Fruit fly (Drosophila melanogaster) whole organism, adult: ENCODE measurements around the gene Bfc.
A peak's percentile ranks its signal among the peaks of the same experiment; 100 is the strongest.

Experiments used
- CG11617 ChIP-seq: fragments of 200-800 bp; sonication (Bioruptor generic); optimal IDR thresholded peaks from 2 replicates; lab custom pipeline; 2017; ENCODE audit warnings: mild to moderate bottlenecking, missing biosample characterization, missing genetic modification reagents, missing genetic modification characterization
- CG12768 ChIP-seq: fragments of 200-800 bp; sonication (Bioruptor generic); optimal IDR thresholded peaks from 2 replicates; lab custom pipeline; 2017; ENCODE audit warnings: missing biosample characterization, missing genetic modification characterization, mild to moderate bottlenecking, moderate library complexity, missing genetic modification reagents
- CG14711 ChIP-seq: fragments of 200-800 bp; sonication (Bioruptor generic); optimal IDR thresholded peaks from 2 replicates; lab custom pipeline; 2018; ENCODE audit warnings: missing biosample characterization, mild to moderate bottlenecking, missing genetic modification characterization, moderate library complexity
- CG1620 ChIP-seq: fragments of 200-800 bp; sonication (Bioruptor generic); optimal IDR thresholded peaks from 2 replicates; lab custom pipeline; 2016; ENCODE audit warnings: missing biosample characterization, missing genetic modification characterization
- CG33017 ChIP-seq: fragments of 200-800 bp; sonication (Bioruptor generic); optimal IDR thresholded peaks from 2 replicates; lab custom pipeline; 2018; ENCODE audit warnings: missing biosample characterization, mild to moderate bottlenecking, missing genetic modification characterization, moderate library complexity
- CG5204 ChIP-seq: fragments of 200-800 bp; sonication (Bioruptor generic); optimal IDR thresholded peaks from 2 replicates; lab custom pipeline; 2016; ENCODE audit warnings: missing biosample characterization, missing genetic modification characterization
- CG7045 ChIP-seq: fragments of 200-800 bp; sonication (Bioruptor generic); optimal IDR thresholded peaks from 2 replicates; lab custom pipeline; 2017; ENCODE audit warnings: missing biosample characterization, mild to moderate bottlenecking, missing genetic modification characterization
- CG7101 ChIP-seq: fragments of 200-800 bp; sonication (Bioruptor generic); optimal IDR thresholded peaks from 2 replicates; lab custom pipeline; 2018; ENCODE audit warnings: missing biosample characterization, mild to moderate bottlenecking, missing genetic modification characterization, moderate library complexity
- Clk ChIP-seq: fragments of 200-800 bp; sonication (Bioruptor generic); optimal IDR thresholded peaks from 2 replicates; lab custom pipeline; 2017; ENCODE audit warnings: missing biosample characterization, missing genetic modification characterization
- Crg-1 ChIP-seq: fragments of 200-800 bp; sonication (Bioruptor generic); optimal IDR thresholded peaks from 2 replicates; lab custom pipeline; 2016; ENCODE audit warnings: missing biosample characterization, missing genetic modification characterization
- Hr96 ChIP-seq: fragments of 200-800 bp; sonication (Bioruptor generic); optimal IDR thresholded peaks from 2 replicates; lab custom pipeline; 2016; ENCODE audit warnings: missing biosample characterization, missing genetic modification characterization
- Mnt ChIP-seq: fragments of 200-800 bp; sonication (Bioruptor generic); optimal IDR thresholded peaks from 2 replicates; lab custom pipeline; 2016; ENCODE audit warnings: missing biosample characterization, mild to moderate bottlenecking, missing genetic modification characterization
- bab1 ChIP-seq: fragments of 200-800 bp; sonication (Bioruptor generic); optimal IDR thresholded peaks from 3 replicates; lab custom pipeline; 2019; ENCODE audit warnings: missing biosample characterization, mild to moderate bottlenecking, missing genetic modification characterization, moderate library complexity
- cic ChIP-seq: fragments of 200-800 bp; sonication (Bioruptor generic); optimal IDR thresholded peaks from 2 replicates; lab custom pipeline; 2017; ENCODE audit warnings: missing biosample characterization, mild to moderate bottlenecking, missing genetic modification characterization, moderate library complexity
- cnc ChIP-seq, 2 experiments: fragments of >200 bp; optimal IDR thresholded peaks; 2 replicates each; lab custom pipeline; 2017
- kay ChIP-seq: fragments of 200-800 bp; sonication (Bioruptor generic); peaks from one replicate; lab custom pipeline; 2016; ENCODE audit warnings: missing biosample characterization, missing genetic modification characterization, borderline replicate concordance
- ovo ChIP-seq: fragments of 200-800 bp; sonication (Bioruptor generic); optimal IDR thresholded peaks from 2 replicates; lab custom pipeline; 2016; ENCODE audit warnings: missing biosample characterization, missing genetic modification characterization
- pad ChIP-seq: fragments of 200-800 bp; sonication (Bioruptor generic); optimal IDR thresholded peaks from 3 replicates; lab custom pipeline; 2017; ENCODE audit warnings: missing biosample characterization, missing genetic modification characterization, mild to moderate bottlenecking, moderate library complexity, missing genetic modification reagents
- tj ChIP-seq: fragments of 200-800 bp; sonication (Bioruptor generic); optimal IDR thresholded peaks from 3 replicates; lab custom pipeline; 2017; ENCODE audit warnings: missing biosample characterization, mild to moderate bottlenecking, missing genetic modification characterization, moderate library complexity
- toe ChIP-seq: fragments of 200-800 bp; sonication (Bioruptor generic); optimal IDR thresholded peaks from 2 replicates; lab custom pipeline; 2016; ENCODE audit warnings: missing biosample characterization, missing genetic modification characterization

The Bfc gene

dm6 chr3L:1247627-1248295 is 2.7 kb upstream of the Bfc start, which contains the start of the genes Psf1 and Sac1:
Psf1 (minus strand) TSS chr3L:1247677.
Sac1 (plus strand) TSS chr3L:1247817.
- TF ChIP-seq kay (GFP tag; lab: Kevin White, UChicago) = no peak
- TF ChIP-seq tj (GFP tag; lab: Kevin White, UChicago) = no peak
- TF ChIP-seq CG7101 (tag; lab: Kevin White, UChicago) = no peak
- no peak for TF ChIP-seq cnc (optimal IDR thresholded peaks at IDR 0.05; lab: Kevin White, UChicago)
- no peak for TF ChIP-seq pad
- TF ChIP-seq CG7045 (GFP tag; lab: Kevin White, UChicago) = peak; percentile 5
- peak; percentile 20 for TF ChIP-seq Mnt (GFP tag; lab: Kevin White, UChicago)
- TF ChIP-seq bab1 (GFP tag; lab: Kevin White, UChicago) = no peak
- TF ChIP-seq CG1620 (GFP tag; lab: Kevin White, UChicago) = peak; percentile 29
- peak; percentile 30 for TF ChIP-seq CG5204
- TF ChIP-seq ovo = no peak
- TF ChIP-seq CG33017 (tag; lab: Kevin White, UChicago) = no peak
- TF ChIP-seq Clk = no peak
- TF ChIP-seq CG12768 (GFP tag; lab: Kevin White, UChicago) = no peak
- no peak for TF ChIP-seq CG11617 (GFP tag; lab: Kevin White, UChicago)
- TF ChIP-seq cic (GFP tag; lab: Kevin White, UChicago) = no peak
- no peak for TF ChIP-seq Crg-1
- peak; percentile 49 for TF ChIP-seq toe (GFP tag; lab: Kevin White, UChicago)
- TF ChIP-seq Hr96 (GFP tag; lab: Kevin White, UChicago) = peak; percentile 55
- peak; percentile 19 for TF ChIP-seq CG14711

dm6 chr3L:1251712-1252111 is 1.2 kb downstream of the Bfc start, which contains the start of the genes CG9130 and CG9133:
CG9130 (plus strand) TSS chr3L:1252012.
CG9133 (plus strand) TSS chr3L:1252012.
- no peak for TF ChIP-seq Crg-1

dm6 chr3L:1256061-1256780 is 5.7 kb downstream of the Bfc start, which contains the start of gene tfc:
tfc (plus strand) TSS chr3L:1256449.
- TF ChIP-seq ovo = no peak
- TF ChIP-seq CG7045 (GFP tag; lab: Kevin White, UChicago) = no peak
- TF ChIP-seq CG5204 = no peak
- no peak for TF ChIP-seq CG1620 (GFP tag; lab: Kevin White, UChicago)
- TF ChIP-seq CG11617 (GFP tag; lab: Kevin White, UChicago) = no peak

dm6 chr3L:1258547-1258946 is 8.1 kb downstream of the Bfc start:
- TF ChIP-seq cic (GFP tag; lab: Kevin White, UChicago) (no peak), pad (no peak), CG11617 (GFP tag; lab: Kevin White, UChicago) (no peak), Crg-1 (no peak), Clk (no peak), CG14711 (no peak), CG1620 (GFP tag; lab: Kevin White, UChicago) (no peak), CG7101 (tag; lab: Kevin White, UChicago) (no peak), CG5204 (no peak), CG7045 (GFP tag; lab: Kevin White, UChicago) (no peak), Mnt (GFP tag; lab: Kevin White, UChicago) (no peak)

- TF ChIP-seq Mnt (GFP tag; lab: Kevin White, UChicago) (no peak), kay (GFP tag; lab: Kevin White, UChicago) (no peak), CG11617 (GFP tag; lab: Kevin White, UChicago) (no peak), Crg-1 (no peak), tj (GFP tag; lab: Kevin White, UChicago) (no peak), CG12768 (GFP tag; lab: Kevin White, UChicago) (no peak), ovo (no peak), pad (no peak), CG7101 (tag; lab: Kevin White, UChicago) (no peak), cic (GFP tag; lab: Kevin White, UChicago) (no peak), Clk (no peak), bab1 (GFP tag; lab: Kevin White, UChicago) (no peak), CG7045 (GFP tag; lab: Kevin White, UChicago) (no peak), CG1620 (GFP tag; lab: Kevin White, UChicago) (no peak), CG14711 (no peak), cnc (optimal IDR thresholded peaks at IDR 0.05; lab: Kevin White, UChicago) (no peak), CG33017 (tag; lab: Kevin White, UChicago) (no peak)
These were observed 14.5 kb downstream of the Bfc start for dm6 chr3L:1264998-1265397.

dm6 chr3L:1265423-1266002 is 15.0 kb downstream of the Bfc start:
- TF ChIP-seq cnc (optimal IDR thresholded peaks at IDR 0.05; lab: Kevin White, UChicago) (no peak), CG1620 (GFP tag; lab: Kevin White, UChicago) (no peak), tj (GFP tag; lab: Kevin White, UChicago) (no peak), Clk (no peak), CG33017 (tag; lab: Kevin White, UChicago) (no peak), kay (GFP tag; lab: Kevin White, UChicago) (peak; percentile 34)
